Worm (Caenorhabditis elegans) whole organism, midembryonic: ENCODE data around the gene nhr-219.

Experiments used
- T22C8.4 ChIP-seq: fragments of 200-800 bp; sonication (Bioruptor generic); IDR thresholded peaks from 2 replicates; pipeline ENCODE4 v1.3.6; 2022; ENCODE audit warnings: missing genetic modification characterization, missing compliant biosample characterization
- cog-1 ChIP-seq: sonication (generic microtip); optimal IDR thresholded peaks from 2 replicates; lab custom pipeline; 2016; ENCODE audit warnings: missing genetic modification characterization, missing compliant biosample characterization
- flt-1 ChIP-seq: fragments of 200-800 bp; sonication (Bioruptor generic); IDR thresholded peaks from 2 replicates; pipeline ENCODE4 v1.3.6; 2022; ENCODE audit warnings: missing genetic modification characterization, missing compliant biosample characterization
- klf-2 ChIP-seq: fragments of 200-800 bp; sonication (Bioruptor generic); conservative IDR thresholded peaks from 2 replicates; pipeline ENCODE4 v1.3.6; 2022; ENCODE audit warnings: missing genetic modification reagents, missing genetic modification characterization, missing compliant biosample characterization
- med-1 ChIP-seq: sonication (generic microtip); optimal IDR thresholded peaks from 2 replicates; lab custom pipeline; 2017; ENCODE audit warnings: missing genetic modification characterization, mild to moderate bottlenecking, missing compliant biosample characterization, antibody characterized with exemption, missing genetic modification reagents; ENCODE audit not compliant: insufficient read depth
- ref-1 ChIP-seq: fragments of 200-800 bp; sonication (Bioruptor generic); conservative IDR thresholded peaks from 2 replicates; pipeline ENCODE4 v1.3.6; 2022; ENCODE audit warnings: missing genetic modification reagents, missing genetic modification characterization, missing compliant biosample characterization
- tab-1 ChIP-seq: fragments of 200-800 bp; sonication (Bioruptor generic); IDR thresholded peaks from 2 replicates; pipeline ENCODE4 v1.3.6; 2022; ENCODE audit warnings: missing genetic modification characterization, missing compliant biosample characterization
- ztf-23 ChIP-seq: fragments of 200-800 bp; sonication (Bioruptor generic); IDR thresholded peaks from 2 replicates; pipeline ENCODE4 v1.3.6; 2022; ENCODE audit warnings: missing genetic modification reagents, missing genetic modification characterization, missing compliant biosample characterization
- ztf-29 ChIP-seq: fragments of 200-800 bp; sonication (Bioruptor generic); IDR thresholded peaks from 2 replicates; pipeline ENCODE4 v1.3.6; 2022; ENCODE audit warnings: missing genetic modification reagents, missing genetic modification characterization, missing compliant biosample characterization

Gene nhr-219

DNA sequence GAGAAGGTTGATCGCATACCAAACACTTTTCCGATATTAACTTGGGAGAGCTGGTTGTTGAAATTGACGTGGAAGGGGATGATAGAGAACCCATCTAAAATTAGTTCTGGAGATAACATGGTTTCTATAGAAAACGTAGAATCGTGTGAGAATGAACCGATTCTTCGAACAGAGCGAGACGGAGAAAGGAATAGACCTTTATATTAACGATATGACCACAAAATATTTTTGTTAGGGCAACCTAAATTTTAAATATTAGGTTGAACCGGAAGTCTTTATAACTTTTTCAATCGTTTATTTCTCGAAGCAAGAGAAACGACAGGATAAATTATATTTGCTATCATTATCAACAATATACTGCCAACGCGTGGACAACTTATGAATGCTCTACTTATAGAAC lies at the start of gene nhr-219:
nhr-219 (minus strand) TSS at position 101 of the 400 bp plus-strand sequence.
- TF ChIP-seq ref-1 (no peak), cog-1 (tag; lab: Kevin White, UChicago) (no peak), med-1 (no peak), tab-1 (GFP tag; lab: Robert Waterston, UW) (no peak), T22C8.4 (no peak), klf-2 (GFP tag; lab: Robert Waterston, UW) (no peak), flt-1 (GFP tag; lab: Robert Waterston, UW) (no peak)

DNA sequence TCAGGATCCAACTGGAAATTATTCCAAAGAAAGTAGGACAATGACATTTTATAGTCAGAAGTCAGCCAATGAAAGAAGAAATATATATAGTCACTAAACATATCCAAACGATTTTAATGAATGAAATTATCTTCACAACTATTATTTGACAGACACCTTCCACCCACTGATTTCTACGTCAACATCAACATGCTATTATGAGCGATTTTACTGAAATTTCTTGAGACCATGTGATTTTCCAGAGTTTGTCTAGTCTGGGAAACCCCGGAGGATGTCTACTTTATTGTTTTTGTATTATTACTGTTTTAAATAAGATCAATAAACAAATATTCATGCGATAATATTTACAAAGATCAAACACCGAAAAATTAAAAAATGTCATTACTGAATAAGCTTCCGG lies 49.6 kb upstream of the nhr-219 start, which contains the start of gene srt-18:
srt-18 (minus strand) TSS at position 101 of the 400 bp plus-strand sequence.
- TF ChIP-seq flt-1 (GFP tag; lab: Robert Waterston, UW) (no peak), klf-2 (GFP tag; lab: Robert Waterston, UW) (no peak), cog-1 (tag; lab: Kevin White, UChicago) (no peak), ref-1 (no peak), ztf-23 (GFP tag; lab: Robert Waterston, UW) (no peak), tab-1 (GFP tag; lab: Robert Waterston, UW) (no peak), T22C8.4 (no peak), med-1 (no peak)

DNA sequence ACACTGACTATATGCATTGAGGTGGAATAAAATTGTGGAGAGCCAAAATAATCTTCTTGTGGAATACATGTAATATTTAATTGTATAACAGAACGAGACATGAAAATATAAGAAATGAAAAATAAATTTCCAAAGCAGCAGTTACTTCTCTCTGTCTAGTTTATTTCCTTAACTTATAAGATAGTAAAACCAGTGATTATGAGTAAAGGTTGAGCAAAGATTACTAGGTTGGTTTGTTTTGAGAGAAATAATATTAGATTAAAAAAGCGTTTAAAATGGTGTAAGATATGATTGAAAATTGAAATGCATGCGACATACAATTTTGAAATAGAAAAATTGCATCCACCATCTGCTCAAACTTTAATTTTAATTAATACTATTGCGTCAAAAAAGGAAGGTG lies 47.8 kb upstream of the nhr-219 start, which contains the start of gene srh-201:
srh-201 (minus strand) TSS at position 101 of the 400 bp plus-strand sequence.
- no peak for TF ChIP-seq klf-2 (GFP tag; lab: Robert Waterston, UW)
- no peak for TF ChIP-seq med-1
- no peak for TF ChIP-seq T22C8.4
- no peak for TF ChIP-seq flt-1 (GFP tag; lab: Robert Waterston, UW)
- no peak for TF ChIP-seq ztf-29 (GFP tag; lab: Robert Waterston, UW)
- no peak for TF ChIP-seq tab-1 (GFP tag; lab: Robert Waterston, UW)
- no peak for TF ChIP-seq ztf-23 (GFP tag; lab: Robert Waterston, UW)
- no peak for TF ChIP-seq cog-1 (tag; lab: Kevin White, UChicago)
- TF ChIP-seq ref-1: no peak

DNA sequence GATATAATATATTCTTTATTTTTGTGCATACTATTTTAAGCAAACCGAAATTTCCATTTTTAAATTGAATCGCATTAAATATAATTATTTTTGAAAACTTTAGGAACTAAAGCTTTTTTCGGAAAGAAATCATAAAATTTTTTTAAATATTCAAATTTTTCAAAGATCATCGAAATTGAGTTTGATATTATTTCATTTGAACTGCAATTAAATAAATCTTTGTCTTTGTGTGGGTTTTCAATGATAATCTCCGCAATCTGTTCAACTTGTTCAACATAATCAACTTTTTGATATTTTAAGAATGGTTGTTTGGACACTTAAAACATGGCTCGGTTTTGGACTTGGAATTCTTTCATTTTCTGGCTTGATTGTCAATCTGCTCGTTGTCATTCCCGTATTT lies 43.2 kb upstream of the nhr-219 start, which contains the start of gene srx-2:
srx-2 (plus strand) TSS at position 301 of the 400 bp plus-strand sequence.
- TF ChIP-seq ref-1: no peak
- TF ChIP-seq ztf-29 (GFP tag; lab: Robert Waterston, UW): no peak

DNA sequence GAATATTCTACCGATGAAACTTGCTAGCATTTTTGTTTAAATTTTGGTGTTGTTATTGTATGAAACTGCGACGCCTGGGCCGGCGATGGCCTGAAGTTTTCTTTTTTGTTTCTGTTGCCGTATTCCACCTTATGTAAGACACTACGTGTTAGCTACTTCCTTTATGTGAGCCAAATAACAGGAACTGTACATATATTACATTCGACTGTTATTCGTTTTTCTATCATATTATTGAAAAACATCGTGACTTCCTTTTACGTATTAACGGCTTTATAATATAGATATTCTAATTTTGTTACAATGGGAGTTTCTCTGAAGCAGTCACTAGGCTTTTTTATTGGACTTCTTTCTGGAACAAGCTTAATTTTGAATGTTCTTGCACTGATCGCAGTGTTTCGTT lies 39.3 kb upstream of the nhr-219 start, which contains the start of gene srx-3:
srx-3 (plus strand) TSS at position 301 of the 400 bp plus-strand sequence.
- no peak for TF ChIP-seq klf-2 (GFP tag; lab: Robert Waterston, UW)
- TF ChIP-seq tab-1 (GFP tag; lab: Robert Waterston, UW): no peak
- TF ChIP-seq cog-1 (tag; lab: Kevin White, UChicago): no peak
- TF ChIP-seq flt-1 (GFP tag; lab: Robert Waterston, UW): no peak
- TF ChIP-seq ztf-23 (GFP tag; lab: Robert Waterston, UW): no peak
- no peak for TF ChIP-seq med-1

DNA sequence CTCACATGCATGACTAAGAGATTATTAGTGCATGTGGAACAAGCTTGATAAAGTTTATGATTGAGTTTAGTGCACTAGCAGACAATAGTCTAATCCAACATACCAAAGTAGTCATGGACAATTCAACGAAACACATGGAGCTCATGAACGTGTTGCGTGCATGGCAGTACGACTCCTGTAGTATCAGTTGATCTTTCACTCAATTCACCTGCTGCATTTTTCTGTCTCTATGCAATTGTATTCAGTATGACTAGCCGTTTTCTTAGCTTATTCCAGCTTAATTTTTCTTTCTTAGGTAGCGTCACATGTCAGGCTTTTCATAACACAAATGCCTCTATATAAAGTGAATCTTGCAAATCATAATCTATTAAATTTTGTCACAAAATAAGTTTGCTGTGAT lies 37.3 kb upstream of the nhr-219 start, which contains the start of gene srx-1:
srx-1 (plus strand) TSS at position 382 of the 400 bp plus-strand sequence.
- TF ChIP-seq klf-2 (GFP tag; lab: Robert Waterston, UW) (no peak), ztf-29 (GFP tag; lab: Robert Waterston, UW) (no peak), cog-1 (tag; lab: Kevin White, UChicago) (no peak), ref-1 (no peak), tab-1 (GFP tag; lab: Robert Waterston, UW) (no peak), T22C8.4 (no peak), med-1 (no peak), flt-1 (GFP tag; lab: Robert Waterston, UW) (no peak), ztf-23 (GFP tag; lab: Robert Waterston, UW) (no peak)

DNA sequence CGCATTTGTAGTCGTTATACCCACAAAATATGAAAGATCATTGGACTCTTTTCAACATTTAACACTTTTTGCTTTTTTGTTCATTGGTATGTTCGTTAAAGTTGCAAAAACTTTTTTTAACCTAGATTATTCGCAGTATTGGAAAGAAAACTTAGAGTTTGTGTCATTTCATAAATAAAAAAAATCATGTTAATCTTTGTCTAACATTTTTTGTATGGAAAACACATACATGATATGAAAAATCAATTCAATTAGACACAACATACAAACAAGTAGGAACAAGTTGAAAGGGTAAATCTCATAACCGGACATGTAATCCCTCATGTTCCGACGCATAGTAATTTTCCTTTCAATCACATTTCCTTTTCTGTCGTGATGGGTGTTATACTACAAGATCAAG lies 35.2 kb upstream of the nhr-219 start, which contains the start of gene F59E11.2:
F59E11.2 (plus strand) TSS at position 301 of the 400 bp plus-strand sequence.
- TF ChIP-seq ref-1: no peak
- no peak for TF ChIP-seq tab-1 (GFP tag; lab: Robert Waterston, UW)
- no peak for TF ChIP-seq med-1
- no peak for TF ChIP-seq klf-2 (GFP tag; lab: Robert Waterston, UW)
- no peak for TF ChIP-seq ztf-23 (GFP tag; lab: Robert Waterston, UW)
- no peak for TF ChIP-seq flt-1 (GFP tag; lab: Robert Waterston, UW)
- TF ChIP-seq cog-1 (tag; lab: Kevin White, UChicago): no peak
- TF ChIP-seq ztf-29 (GFP tag; lab: Robert Waterston, UW): no peak

DNA sequence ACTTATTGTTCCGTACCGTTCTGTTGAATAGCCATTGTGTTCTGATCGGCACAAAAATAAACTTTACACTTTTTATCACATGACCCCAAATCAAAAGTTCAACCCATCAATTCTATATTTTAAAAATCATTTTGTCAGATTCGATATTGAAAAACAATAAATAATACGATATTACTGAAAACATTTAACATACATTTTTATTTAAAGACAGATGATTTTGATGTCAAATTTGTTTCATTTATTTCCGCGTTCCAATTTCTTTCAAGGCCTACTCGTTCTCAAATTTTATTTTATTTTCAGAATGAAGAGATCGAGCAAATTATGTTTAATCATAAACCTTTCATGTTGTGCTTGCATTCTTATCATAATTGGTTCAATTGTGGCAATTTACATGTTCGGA lies 28.8 kb upstream of the nhr-219 start, which contains the start of gene F59E11.5:
F59E11.5 (plus strand) TSS at position 301 of the 400 bp plus-strand sequence.
- no peak for TF ChIP-seq cog-1 (tag; lab: Kevin White, UChicago)
- no peak for TF ChIP-seq ref-1
- no peak for TF ChIP-seq T22C8.4
- TF ChIP-seq ztf-29 (GFP tag; lab: Robert Waterston, UW): no peak
- TF ChIP-seq tab-1 (GFP tag; lab: Robert Waterston, UW): no peak

DNA sequence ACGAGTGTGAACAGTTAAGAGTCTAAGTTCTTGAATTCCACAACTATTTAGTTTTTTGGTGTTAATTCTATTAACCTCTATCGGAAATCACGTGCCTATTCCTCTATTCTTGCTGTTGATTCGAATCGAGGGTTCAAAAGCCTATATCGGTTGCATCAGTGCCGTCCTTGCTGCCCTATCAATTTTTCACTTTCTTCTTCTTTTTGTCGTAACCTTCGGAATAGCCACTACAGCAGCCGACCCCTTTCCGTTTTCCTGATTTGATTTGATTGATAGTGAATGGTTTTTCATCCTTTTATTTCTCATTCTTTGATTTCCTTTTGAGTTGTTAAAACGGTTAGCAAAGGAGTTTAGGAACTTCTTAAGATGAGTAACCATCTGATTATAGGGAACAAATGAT lies 28.3 kb upstream of the nhr-219 start:
- TF ChIP-seq klf-2 (GFP tag; lab: Robert Waterston, UW) (no peak), ztf-29 (GFP tag; lab: Robert Waterston, UW) (no peak), tab-1 (GFP tag; lab: Robert Waterston, UW) (no peak), T22C8.4 (no peak), ztf-23 (GFP tag; lab: Robert Waterston, UW) (no peak)

DNA sequence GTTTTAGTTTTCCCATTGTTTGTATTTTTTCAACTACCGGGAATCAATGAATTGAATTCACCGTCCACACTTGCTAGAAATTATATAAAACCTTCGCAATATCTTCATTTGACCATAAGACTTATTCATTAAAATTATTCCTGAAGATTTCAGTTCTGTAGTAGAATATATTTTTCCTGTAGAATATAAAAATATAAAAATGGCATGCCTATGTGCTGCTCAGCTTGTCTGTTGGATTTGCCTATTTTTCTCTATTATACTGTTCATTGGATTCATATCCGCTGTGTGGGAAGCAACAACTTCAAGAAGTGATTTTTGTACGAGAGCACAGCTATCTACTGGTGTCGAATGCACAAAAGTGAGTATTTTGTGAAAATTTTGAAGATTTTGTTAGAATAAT lies 25.7 kb upstream of the nhr-219 start, which contains the start of gene F59E11.6:
F59E11.6 (plus strand) TSS at position 111 of the 400 bp plus-strand sequence.
- TF ChIP-seq cog-1 (tag; lab: Kevin White, UChicago) (no peak), tab-1 (GFP tag; lab: Robert Waterston, UW) (no peak), ztf-23 (GFP tag; lab: Robert Waterston, UW) (no peak), T22C8.4 (no peak), med-1 (no peak), ref-1 (no peak), flt-1 (GFP tag; lab: Robert Waterston, UW) (no peak), klf-2 (GFP tag; lab: Robert Waterston, UW) (no peak), ztf-29 (GFP tag; lab: Robert Waterston, UW) (no peak)
